Fruit fly (Drosophila melanogaster) whole organism, pupa: ENCODE results near the gene unc-119.

Source experiments
- CG10348 ChIP-seq: fragments of 200-800 bp; sonication (Bioruptor generic); IDR thresholded peaks from 2 replicates; pipeline ENCODE4 v1.3.6; 2022; ENCODE audit warnings: missing biosample characterization, missing genetic modification characterization
- CG12605 ChIP-seq: fragments of 200-800 bp; sonication (Bioruptor generic); IDR thresholded peaks from 2 replicates; pipeline ENCODE4 v1.3.6; 2022; ENCODE audit warnings: missing biosample characterization, missing genetic modification characterization
- CG13204 ChIP-seq: fragments of 200-800 bp; sonication (Bioruptor generic); optimal IDR thresholded peaks from 2 replicates; lab custom pipeline; 2018; ENCODE audit warnings: missing biosample characterization, mild to moderate bottlenecking, missing genetic modification characterization, moderate library complexity
- CG14655 ChIP-seq: fragments of 200-800 bp; sonication (Bioruptor generic); optimal IDR thresholded peaks from 3 replicates; lab custom pipeline; 2017; ENCODE audit warnings: mild to moderate bottlenecking, missing biosample characterization, missing genetic modification reagents, missing genetic modification characterization
- CG15710 ChIP-seq: fragments of 200-800 bp; sonication (Bioruptor generic); optimal IDR thresholded peaks from 2 replicates; lab custom pipeline; 2018; ENCODE audit warnings: missing biosample characterization, mild to moderate bottlenecking, missing genetic modification characterization, moderate library complexity
- CG17806 ChIP-seq: fragments of 200-800 bp; sonication (Bioruptor generic); optimal IDR thresholded peaks from 2 replicates; lab custom pipeline; 2018; ENCODE audit warnings: missing biosample characterization, mild to moderate bottlenecking, missing genetic modification characterization, moderate library complexity
- CG32121 ChIP-seq: fragments of 200-800 bp; sonication (Bioruptor generic); IDR thresholded peaks from 2 replicates; pipeline ENCODE4 v1.3.6; 2022; ENCODE audit warnings: missing biosample characterization, missing genetic modification characterization
- CG34367 ChIP-seq: fragments of 200-800 bp; sonication (Bioruptor generic); optimal IDR thresholded peaks from 2 replicates; lab custom pipeline; 2018; ENCODE audit warnings: missing biosample characterization, mild to moderate bottlenecking, missing genetic modification characterization
- CG4496 ChIP-seq: fragments of 200-800 bp; sonication (Bioruptor generic); IDR thresholded peaks from 3 replicates; pipeline ENCODE4 v1.3.6; 2022; ENCODE audit warnings: missing biosample characterization, missing genetic modification characterization
- CG8159 ChIP-seq: fragments of 200-800 bp; sonication (Bioruptor generic); optimal IDR thresholded peaks from 3 replicates; lab custom pipeline; 2018; ENCODE audit warnings: missing biosample characterization, mild to moderate bottlenecking, missing genetic modification characterization, moderate library complexity
- CG8301 ChIP-seq: fragments of 200-800 bp; sonication (Bioruptor generic); optimal IDR thresholded peaks from 2 replicates; lab custom pipeline; 2018; ENCODE audit warnings: missing biosample characterization, mild to moderate bottlenecking, missing genetic modification characterization
- CG9948 ChIP-seq: fragments of 200-800 bp; sonication (Bioruptor generic); optimal IDR thresholded peaks from 2 replicates; lab custom pipeline; 2018; ENCODE audit warnings: missing biosample characterization, mild to moderate bottlenecking, missing genetic modification characterization, moderate library complexity
- D1 ChIP-seq: fragments of 200-800 bp; sonication (Bioruptor generic); optimal IDR thresholded peaks from 2 replicates; lab custom pipeline; 2018; ENCODE audit warnings: missing biosample characterization, mild to moderate bottlenecking, missing genetic modification characterization, moderate library complexity
- EcR ChIP-seq: fragments of 200-800 bp; sonication (Bioruptor generic); optimal IDR thresholded peaks from 3 replicates; lab custom pipeline; 2019; ENCODE audit warnings: missing biosample characterization, missing genetic modification characterization, mild to moderate bottlenecking, moderate library complexity, missing genetic modification reagents
- Ets98B ChIP-seq: fragments of 200-800 bp; sonication (Bioruptor generic); IDR thresholded peaks from 2 replicates; pipeline ENCODE4 v1.3.6; 2022; ENCODE audit warnings: missing biosample characterization, missing genetic modification characterization
- Pif1A ChIP-seq: fragments of 200-800 bp; sonication (Bioruptor generic); optimal IDR thresholded peaks from 3 replicates; lab custom pipeline; 2016; ENCODE audit warnings: missing biosample characterization, missing genetic modification characterization
- Pif1B ChIP-seq: fragments of 200-800 bp; sonication (Bioruptor generic); optimal IDR thresholded peaks from 3 replicates; lab custom pipeline; 2016; ENCODE audit warnings: missing biosample characterization, missing genetic modification characterization
- Snoo ChIP-seq: fragments of 200-800 bp; sonication (Bioruptor generic); optimal IDR thresholded peaks from 3 replicates; lab custom pipeline; 2017; ENCODE audit warnings: missing biosample characterization, mild to moderate bottlenecking, missing genetic modification characterization, inconsistent platforms
- fd96Ca ChIP-seq: fragments of 200-800 bp; sonication (Bioruptor generic); IDR thresholded peaks from 3 replicates; pipeline ENCODE4 v1.3.6; 2022; ENCODE audit warnings: missing biosample characterization, missing genetic modification characterization
- gl ChIP-seq: fragments of 200-800 bp; sonication (Bioruptor generic); optimal IDR thresholded peaks from 2 replicates; lab custom pipeline; 2018; ENCODE audit warnings: missing biosample characterization, mild to moderate bottlenecking, missing genetic modification characterization
- rn ChIP-seq: fragments of 200-800 bp; sonication (Bioruptor generic); IDR thresholded peaks from 2 replicates; pipeline ENCODE4 v1.3.6; 2022; ENCODE audit warnings: missing biosample characterization, missing genetic modification characterization

The unc-119 gene

dm6 chrX:7296721-7297227 lies 5.7 kb upstream of the unc-119 start:
- TF ChIP-seq Pif1A (no peak), rn (GFP tag; lab: Robert Waterston, UW) (no peak), CG12605 (GFP tag; lab: Robert Waterston, UW) (no peak), CG10348 (GFP tag; lab: Robert Waterston, UW) (no peak), CG17806 (tag; lab: Kevin White, UChicago) (no peak), EcR (GFP tag; lab: Kevin White, UChicago) (no peak), D1 (tag; lab: Kevin White, UChicago) (no peak), CG14655 (GFP tag; lab: Kevin White, UChicago) (no peak), gl (no peak), CG32121 (GFP tag; lab: Robert Waterston, UW) (no peak), Ets98B (GFP tag; lab: Robert Waterston, UW) (no peak)

- TF ChIP-seq fd96Ca (GFP tag; lab: Robert Waterston, UW), result no peak
- no peak for TF ChIP-seq CG8159 (tag; lab: Kevin White, UChicago)
- TF ChIP-seq Pif1B, result no peak
- no peak for TF ChIP-seq CG15710 (tag; lab: Kevin White, UChicago)
- TF ChIP-seq D1 (tag; lab: Kevin White, UChicago), result no peak
- TF ChIP-seq CG34367 (tag; lab: Kevin White, UChicago), result no peak
- TF ChIP-seq CG17806 (tag; lab: Kevin White, UChicago), result no peak
- no peak for TF ChIP-seq CG32121 (GFP tag; lab: Robert Waterston, UW)
- no peak for TF ChIP-seq Pif1A
- no peak for TF ChIP-seq CG4496 (GFP tag; lab: Robert Waterston, UW)
Measured at dm6 chrX:7295973-7296372, 4.9 kb upstream of the unc-119 start.

- TF ChIP-seq CG13204 (GFP tag; lab: Kevin White, UChicago) (peak; percentile 82), Pif1A (peak; percentile 74), rn (GFP tag; lab: Robert Waterston, UW) (no peak), Snoo (peak; percentile 78), CG17806 (tag; lab: Kevin White, UChicago) (peak; percentile 89), Ets98B (GFP tag; lab: Robert Waterston, UW) (peak; percentile 80), CG4496 (GFP tag; lab: Robert Waterston, UW) (peak; percentile 90), CG8301 (tag; lab: Kevin White, UChicago) (peak; percentile 92), CG14655 (GFP tag; lab: Kevin White, UChicago) (peak; percentile 93), EcR (GFP tag; lab: Kevin White, UChicago) (no peak), Pif1B (peak; percentile 83), CG9948 (peak; percentile 94), CG12605 (GFP tag; lab: Robert Waterston, UW) (peak; percentile 85), CG32121 (GFP tag; lab: Robert Waterston, UW) (peak; percentile 89), CG34367 (tag; lab: Kevin White, UChicago) (peak; percentile 92), fd96Ca (GFP tag; lab: Robert Waterston, UW) (0 out of 3 replicates have a peak, but pooled peaks have one; percentile 11), CG10348 (GFP tag; lab: Robert Waterston, UW) (peak; percentile 60; the same call in 1 of the 2 replicates), D1 (tag; lab: Kevin White, UChicago) (peak; percentile 69), CG8159 (tag; lab: Kevin White, UChicago) (peak; percentile 95), gl (peak; percentile 80), CG15710 (tag; lab: Kevin White, UChicago) (peak; percentile 95)
Measured at dm6 chrX:7293874-7294559, 2.9 kb upstream of the unc-119 start.

- no peak for TF ChIP-seq EcR (GFP tag; lab: Kevin White, UChicago)
- peak; percentile 95 for TF ChIP-seq CG4496 (GFP tag; lab: Robert Waterston, UW)
- peak; percentile 90 for TF ChIP-seq CG34367 (tag; lab: Kevin White, UChicago)
- peak; percentile 90 for TF ChIP-seq CG17806 (tag; lab: Kevin White, UChicago)
- peak; percentile 93 for TF ChIP-seq fd96Ca (GFP tag; lab: Robert Waterston, UW)
- TF ChIP-seq CG13204 (GFP tag; lab: Kevin White, UChicago), result peak; percentile 67
- peak; percentile 82 for TF ChIP-seq rn (GFP tag; lab: Robert Waterston, UW)
- TF ChIP-seq Pif1B, result peak; percentile 86
- TF ChIP-seq Ets98B (GFP tag; lab: Robert Waterston, UW), result peak; percentile 91
- peak; percentile 84 for TF ChIP-seq Pif1A
- peak; percentile 65 for TF ChIP-seq D1 (tag; lab: Kevin White, UChicago)
- peak; percentile 71 for TF ChIP-seq CG10348 (GFP tag; lab: Robert Waterston, UW)
- peak; percentile 84 for TF ChIP-seq CG14655 (GFP tag; lab: Kevin White, UChicago)
- peak; percentile 91 for TF ChIP-seq CG15710 (tag; lab: Kevin White, UChicago)
- peak; percentile 85 for TF ChIP-seq CG9948
- peak; percentile 80 for TF ChIP-seq Snoo
- peak; percentile 89 for TF ChIP-seq CG8159 (tag; lab: Kevin White, UChicago)
- peak; percentile 80 for TF ChIP-seq gl
- TF ChIP-seq CG12605 (GFP tag; lab: Robert Waterston, UW), result peak; percentile 85
- TF ChIP-seq CG8301 (tag; lab: Kevin White, UChicago), result peak; percentile 81
- TF ChIP-seq CG32121 (GFP tag; lab: Robert Waterston, UW), result peak; percentile 88
Measured at dm6 chrX:7293133-7293873, 2.2 kb upstream of the unc-119 start.
